Fruit fly (Drosophila melanogaster): ENCODE data around the gene Strump.

Strump gene

DNA sequence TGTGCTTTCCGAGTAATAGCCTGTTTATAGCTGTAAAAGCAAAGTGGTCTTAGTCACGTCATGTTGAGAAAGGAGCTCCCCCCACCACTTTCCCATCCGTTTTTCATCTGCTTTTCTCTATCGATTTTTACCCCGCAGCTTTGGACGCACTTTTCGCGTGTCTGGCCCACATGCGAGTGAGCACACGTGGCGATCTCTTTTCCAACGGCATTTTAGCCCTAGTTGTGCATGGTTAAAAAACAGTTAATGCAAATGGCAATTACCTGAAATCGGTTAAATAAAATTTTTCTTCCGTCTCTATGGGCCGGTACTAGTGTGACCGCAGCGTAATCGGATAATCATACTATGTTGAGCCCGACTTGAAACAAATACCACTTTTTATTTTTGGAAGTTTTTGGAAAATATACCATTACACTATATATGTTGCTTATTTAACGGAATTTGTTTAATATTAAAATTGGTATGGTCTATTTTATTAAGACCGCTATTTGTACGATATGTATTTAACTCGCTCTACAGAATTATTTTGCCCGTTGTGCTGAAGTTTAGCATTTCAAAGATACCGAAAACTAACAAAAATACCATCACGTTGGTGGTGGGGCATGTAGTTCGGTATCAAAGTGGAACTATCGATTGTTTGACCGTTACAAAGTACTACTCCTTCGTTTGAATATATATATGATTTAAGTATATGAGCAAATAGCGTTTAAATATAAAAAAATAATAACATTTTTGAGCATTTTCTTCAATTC, 9.6 kb upstream of the Strump start, which contains the start of gene Zn72D (continued):
- no peak for TF ChIP-seq CG7987 (GFP tag; optimal IDR thresholded peaks at IDR 0.05)
- TF ChIP-seq onecut (GFP tag; IDR thresholded peaks at IDR 0.05) = peak; percentile 99
- no peak for TF ChIP-seq kah (GFP tag; optimal IDR thresholded peaks at IDR 0.05)
- no peak for TF ChIP-seq Awh (GFP tag; IDR thresholded peaks at IDR 0.05)
- no peak for TF ChIP-seq CG11560 (tag; IDR thresholded peaks at IDR 0.05)
- no peak for TF ChIP-seq zfh1 (GFP tag; IDR thresholded peaks at IDR 0.05)
- peak; percentile 69 for TF ChIP-seq BEAF-32 (GFP tag; optimal IDR thresholded peaks at IDR 0.05)
- TF ChIP-seq CG34376 (GFP tag; optimal IDR thresholded peaks at IDR 0.05) = peak; percentile 1
- no peak for TF ChIP-seq CG10209 (GFP tag; optimal IDR thresholded peaks at IDR 0.05)
- TF ChIP-seq HLH3B (GFP tag; IDR thresholded peaks at IDR 0.05) = no peak
- TF ChIP-seq lola (GFP tag; optimal IDR thresholded peaks at IDR 0.05) = no peak
- no peak for TF ChIP-seq kay (GFP tag; optimal IDR thresholded peaks at IDR 0.05)
- no peak for TF ChIP-seq Aef1 (GFP tag; IDR thresholded peaks at IDR 0.05)
- TF ChIP-seq mam (GFP tag; optimal IDR thresholded peaks at IDR 0.05) = no peak
- TF ChIP-seq MBD-R2 (GFP tag; IDR thresholded peaks at IDR 0.05) = peak; percentile 84
- TF ChIP-seq D (optimal IDR thresholded peaks at IDR 0.05) = no peak
- TF ChIP-seq D (GFP tag; optimal IDR thresholded peaks at IDR 0.05) = no peak
- no peak for TF ChIP-seq Mes4 (GFP tag; optimal IDR thresholded peaks at IDR 0.05)
- no peak for TF ChIP-seq da (GFP tag; optimal IDR thresholded peaks at IDR 0.05)
- TF ChIP-seq CG4707 (GFP tag; optimal IDR thresholded peaks at IDR 0.05) = no peak
- TF ChIP-seq CG31224 (GFP tag; IDR thresholded peaks at IDR 0.05) = no peak
- no peak for TF ChIP-seq Dek (tag; optimal IDR thresholded peaks at IDR 0.05)
- no peak for TF ChIP-seq nau (GFP tag; optimal IDR thresholded peaks at IDR 0.05)
- TF ChIP-seq br (optimal IDR thresholded peaks at IDR 0.05) = no peak
- TF ChIP-seq CG1233 (GFP tag; optimal IDR thresholded peaks at IDR 0.05) = no peak
- no peak for TF ChIP-seq btn (GFP tag; optimal IDR thresholded peaks at IDR 0.05)
- TF ChIP-seq CG12391 (tag; optimal IDR thresholded peaks at IDR 0.05) = no peak
- TF ChIP-seq crc (GFP tag; optimal IDR thresholded peaks at IDR 0.05) = no peak
- TF ChIP-seq sug (tag; optimal IDR thresholded peaks at IDR 0.05) = no peak
- peak; percentile 73 for TF ChIP-seq Sin3A (optimal IDR thresholded peaks at IDR 0.05)
- TF ChIP-seq CG14441 (GFP tag; IDR thresholded peaks at IDR 0.05) = no peak
- TF ChIP-seq Six4 (GFP tag; optimal IDR thresholded peaks at IDR 0.05) = no peak
- TF ChIP-seq hkb (optimal IDR thresholded peaks at IDR 0.05) = no peak
- no peak; the same call in 1 of the 2 replicates for TF ChIP-seq hkb (GFP tag; IDR thresholded peaks at IDR 0.05)
- no peak for TF ChIP-seq Deaf1 (tag; optimal IDR thresholded peaks at IDR 0.05)
- no peak for TF ChIP-seq HmgD (GFP tag; optimal IDR thresholded peaks at IDR 0.05)
- TF ChIP-seq pnt (GFP tag; optimal IDR thresholded peaks at IDR 0.05) = no peak
- TF ChIP-seq CG7372 (GFP tag; IDR thresholded peaks at IDR 0.05) = no peak
- peak; percentile 33; the same call in 1 of the 3 replicates for TF ChIP-seq CG34422 (GFP tag; IDR thresholded peaks at IDR 0.05)
- TF ChIP-seq H15 (GFP tag; IDR thresholded peaks at IDR 0.05) = no peak
- no peak for TF ChIP-seq CG3065 (GFP tag; optimal IDR thresholded peaks at IDR 0.05)
- no peak for TF ChIP-seq gt (GFP tag; IDR thresholded peaks at IDR 0.05)
- peak; percentile 64 for TF ChIP-seq CG4617 (GFP tag; optimal IDR thresholded peaks at IDR 0.05; ENCODE audit: borderline replicate concordance)
- no peak for TF ChIP-seq D19B (GFP tag; optimal IDR thresholded peaks at IDR 0.05)
- TF ChIP-seq Stat92E (GFP tag; optimal IDR thresholded peaks at IDR 0.05) = peak in 1 of 3 experiments; percentile 11
- TF ChIP-seq Usf (GFP tag; optimal IDR thresholded peaks at IDR 0.05) = no peak
- TF ChIP-seq bsh (GFP tag; optimal IDR thresholded peaks at IDR 0.05) = peak in 1 of 2 experiments; percentile 31
- no peak for TF ChIP-seq sisA (GFP tag; IDR thresholded peaks at IDR 0.05)
- TF ChIP-seq ro (GFP tag; IDR thresholded peaks at IDR 0.05) = no peak
- no peak for TF ChIP-seq HLH4C (GFP tag; IDR thresholded peaks at IDR 0.05; ENCODE audit: partially characterized antibody)
- no peak for TF ChIP-seq CG15269 (tag; optimal IDR thresholded peaks at IDR 0.05)
